Worm (Caenorhabditis elegans) whole organism, L1 larva: Measurements from ENCODE around the gene R193.1.

ENCODE experiments used
- blmp-1 ChIP-seq: fragments of 150-350 bp; optimal IDR thresholded peaks from 2 replicates; lab custom pipeline; 2014; ENCODE audit warnings: missing biosample characterization, missing genetic modification characterization
- ceh-82 ChIP-seq, 3 experiments: fragments of 150-350 bp in 1 of 3; sonication (generic microtip) in 2 of 3; optimal IDR thresholded peaks; 2 replicates each; lab custom pipeline; 2014 to 2017; ENCODE audit warnings: missing biosample characterization in 3 of 3, missing genetic modification characterization in 3 of 3
- fos-1 ChIP-seq: fragments of 150-350 bp; optimal IDR thresholded peaks from 2 replicates; lab custom pipeline; 2014; ENCODE audit warnings: missing biosample characterization, missing genetic modification characterization
- jun-1 ChIP-seq: fragments of 150-350 bp; optimal IDR thresholded peaks from 2 replicates; lab custom pipeline; 2014; ENCODE audit warnings: missing biosample characterization, missing genetic modification reagents, missing genetic modification characterization
- lin-15B ChIP-seq: fragments of 150-350 bp; sonication (generic microtip); optimal IDR thresholded peaks from 3 replicates; lab custom pipeline; 2014; ENCODE audit warnings: missing biosample characterization, missing genetic modification characterization
- mab-9 ChIP-seq: fragments of 200-800 bp; sonication (Bioruptor generic); IDR thresholded peaks from 2 replicates; pipeline ENCODE4 v1.3.6; 2022; ENCODE audit warnings: missing genetic modification reagents, missing genetic modification characterization, missing compliant biosample characterization
- nhr-71 ChIP-seq: sonication (generic microtip); optimal IDR thresholded peaks from 2 replicates; lab custom pipeline; 2016; ENCODE audit warnings: mild to moderate bottlenecking, missing genetic modification characterization, moderate library complexity, missing compliant biosample characterization
- pqm-1 ChIP-seq: sonication (generic microtip); optimal IDR thresholded peaks from 3 replicates; lab custom pipeline; 2017; ENCODE audit warnings: missing biosample characterization, missing genetic modification characterization
- skn-1 ChIP-seq: fragments of 150-350 bp; optimal IDR thresholded peaks from 2 replicates; lab custom pipeline; 2014; ENCODE audit warnings: missing biosample characterization, missing genetic modification characterization
- snpc-4 ChIP-seq: fragments of 150-350 bp; optimal IDR thresholded peaks from 2 replicates; lab custom pipeline; 2014; ENCODE audit warnings: missing biosample characterization, missing genetic modification characterization
- sptf-1 ChIP-seq: fragments of 150-350 bp; optimal IDR thresholded peaks from 2 replicates; lab custom pipeline; 2014; ENCODE audit warnings: missing biosample characterization, missing genetic modification characterization
- tlp-1 ChIP-seq: fragments of 150-350 bp; optimal IDR thresholded peaks from 2 replicates; lab custom pipeline; 2014; ENCODE audit warnings: missing biosample characterization, missing genetic modification characterization
- ztf-11 ChIP-seq, 2 experiments: sonication (generic microtip); optimal IDR thresholded peaks; 2 replicates each; lab custom pipeline; 2016 to 2017; ENCODE audit warnings: missing genetic modification characterization in 2 of 2, missing biosample characterization in 1 of 2, missing compliant biosample characterization in 1 of 2

ce11 chrX:1122198-1122597 lies 32.5 kb upstream of the R193.1 start:
- TF ChIP-seq sptf-1 (tag; lab: Kevin White, UChicago): no peak
- TF ChIP-seq ceh-82 (tag; optimal IDR thresholded peaks at IDR 0.05; lab: Kevin White, UChicago): peak in 1 of 3 experiments; percentile 41
- TF ChIP-seq lin-15B: no peak
- peak; percentile 55 for TF ChIP-seq blmp-1 (tag; lab: Kevin White, UChicago)
- TF ChIP-seq nhr-71 (tag; lab: Kevin White, UChicago): peak; percentile 66
- no peak for TF ChIP-seq tlp-1 (tag; lab: Kevin White, UChicago)
- TF ChIP-seq mab-9: no peak
- no peak for TF ChIP-seq jun-1 (tag; lab: Kevin White, UChicago)
- TF ChIP-seq ztf-11 (tag; optimal IDR thresholded peaks at IDR 0.05; lab: Kevin White, UChicago): no peak
- peak; percentile 16 for TF ChIP-seq skn-1
- TF ChIP-seq pqm-1 (tag; lab: Kevin White, UChicago): no peak
- no peak for TF ChIP-seq snpc-4 (tag; lab: Kevin White, UChicago)
- TF ChIP-seq fos-1 (tag; lab: Kevin White, UChicago): peak; percentile 39
